Fruit fly (Drosophila melanogaster): ENCODE data around the gene wac.
A peak's percentile ranks its signal among the peaks of the same experiment; 100 is the strongest.

The wac gene

dm6 chr3L:247482-248225 is 10.3 kb upstream of the wac start, which contains the start of gene mthl14 (continued):
- peak; percentile 27 for TF ChIP-seq CG33557 (GFP tag; optimal IDR thresholded peaks at IDR 0.05)
- TF ChIP-seq CG4328 (GFP tag; optimal IDR thresholded peaks at IDR 0.05): peak; percentile 16
- TF ChIP-seq Med (GFP tag): peak; percentile 45
- TF ChIP-seq BtbVII (GFP tag; optimal IDR thresholded peaks at IDR 0.05): peak; percentile 58
- TF ChIP-seq Hr39 (optimal IDR thresholded peaks at IDR 0.05): no peak
- no peak for TF ChIP-seq ab (GFP tag; optimal IDR thresholded peaks at IDR 0.05)
- peak; percentile 39 for TF ChIP-seq CG17568 (GFP tag; optimal IDR thresholded peaks at IDR 0.05)
- peak; percentile 45 for TF ChIP-seq CG7928 (GFP tag; optimal IDR thresholded peaks at IDR 0.05)
- peak; percentile 11 for TF ChIP-seq NC2β (GFP tag; optimal IDR thresholded peaks at IDR 0.05)
- no peak for TF ChIP-seq vnd (GFP tag; IDR thresholded peaks at IDR 0.05; ENCODE audit: partially characterized antibody)
- TF ChIP-seq CG34376 (GFP tag; optimal IDR thresholded peaks at IDR 0.05): peak; percentile 77

- TF ChIP-seq CG10654 (GFP tag; optimal IDR thresholded peaks at IDR 0.05): no peak
- TF ChIP-seq NK7.1 (GFP tag; optimal IDR thresholded peaks at IDR 0.05): no peak
- no peak for TF ChIP-seq TFAM (GFP tag; optimal IDR thresholded peaks at IDR 0.05)
- TF ChIP-seq E2f2 (GFP tag; IDR thresholded peaks at IDR 0.05): no peak
- TF ChIP-seq CG7928 (GFP tag; optimal IDR thresholded peaks at IDR 0.05): no peak
- TF ChIP-seq pita (GFP tag; optimal IDR thresholded peaks at IDR 0.05): peak; percentile 12
- TF ChIP-seq bbx (GFP tag; IDR thresholded peaks at IDR 0.05; ENCODE audit: partially characterized antibody): 0 out of 2 replicates have a peak, but pooled peaks have one; percentile 40
- TF ChIP-seq Med (GFP tag): peak; percentile 20
- TF ChIP-seq CG4617 (GFP tag; optimal IDR thresholded peaks at IDR 0.05; ENCODE audit: borderline replicate concordance): peak; percentile 6
- TF ChIP-seq CG5180 (GFP tag; optimal IDR thresholded peaks at IDR 0.05): peak; percentile 97
- TF ChIP-seq CG13296 (GFP tag; optimal IDR thresholded peaks at IDR 0.05): no peak
- TF ChIP-seq Dp (GFP tag; optimal IDR thresholded peaks at IDR 0.05): no peak
- TF ChIP-seq gfzf (GFP tag; optimal IDR thresholded peaks at IDR 0.05): peak; percentile 23
- TF ChIP-seq YL-1 (GFP tag; optimal IDR thresholded peaks at IDR 0.05): no peak
- TF ChIP-seq Max (GFP tag; optimal IDR thresholded peaks at IDR 0.05): no peak
- no peak for TF ChIP-seq ash1 (GFP tag; optimal IDR thresholded peaks at IDR 0.05)
These were observed 9.7 kb upstream of the wac start for dm6 chr3L:248226-248758.

dm6 chr3L:262724-263177 is 4.8 kb downstream of the wac start:
- TF ChIP-seq croc (GFP tag; conservative IDR thresholded peaks at IDR 0.05) (no peak), lov (optimal IDR thresholded peaks at IDR 0.05) (no peak), lov (GFP tag; IDR thresholded peaks at IDR 0.05) (no peak), Ets65A (GFP tag) (no peak), HmgZ (tag; optimal IDR thresholded peaks at IDR 0.05) (peak; percentile 9), CG16815 (GFP tag; optimal IDR thresholded peaks at IDR 0.05) (no peak), gce (GFP tag; IDR thresholded peaks at IDR 0.05) (no peak), CkIIα-i1 (GFP tag; IDR thresholded peaks at IDR 0.05) (no peak), CG13287 (GFP tag; IDR thresholded peaks at IDR 0.05; ENCODE audit: partially characterized antibody) (peak; percentile 90), cg (GFP tag; optimal IDR thresholded peaks at IDR 0.05) (no peak), nom (GFP tag; optimal IDR thresholded peaks at IDR 0.05) (no peak), Fer2 (tag; optimal IDR thresholded peaks at IDR 0.05) (no peak), Taf1 (GFP tag; IDR thresholded peaks at IDR 0.05) (no peak), peb (GFP tag; IDR thresholded peaks at IDR 0.05) (no peak), HLH3B (GFP tag; IDR thresholded peaks at IDR 0.05) (no peak), CG12769 (tag; optimal IDR thresholded peaks at IDR 0.05) (peak; percentile 19), unpg (GFP tag; optimal IDR thresholded peaks at IDR 0.05) (no peak), CG12155 (GFP tag; optimal IDR thresholded peaks at IDR 0.05) (no peak), CG17568 (GFP tag; optimal IDR thresholded peaks at IDR 0.05) (no peak), Hr39 (optimal IDR thresholded peaks at IDR 0.05) (no peak), Mes4 (GFP tag; optimal IDR thresholded peaks at IDR 0.05) (no peak), CG4282 (GFP tag; optimal IDR thresholded peaks at IDR 0.05) (no peak), CG15514 (GFP tag; optimal IDR thresholded peaks at IDR 0.05) (peak; percentile 91), chm (GFP tag; IDR thresholded peaks at IDR 0.05) (no peak)

All from whole organism, embryonic.